Fruit fly (Drosophila melanogaster): ENCODE measurements around the gene CG32263.
A peak's percentile ranks its signal among the peaks of the same experiment; 100 is the strongest.

Gene CG32263

dm6 chr3L:3852842-3853241 is 41.9 kb upstream of the CG32263 start (continued):
- TF ChIP-seq insv (GFP tag; optimal IDR thresholded peaks at IDR 0.05), result no peak
- peak; percentile 22 for TF ChIP-seq CG7556 (GFP tag; optimal IDR thresholded peaks at IDR 0.05)
- no peak for TF ChIP-seq CG15479 (GFP tag; optimal IDR thresholded peaks at IDR 0.05)
- peak; percentile 71 for TF ChIP-seq CG13424 (tag; optimal IDR thresholded peaks at IDR 0.05)
- peak; percentile 41 for TF ChIP-seq phol (tag; optimal IDR thresholded peaks at IDR 0.05)
- no peak for TF ChIP-seq prd (optimal IDR thresholded peaks at IDR 0.05)
- peak; percentile 76; the same call in 2 of the 3 replicates for TF ChIP-seq prd (GFP tag; IDR thresholded peaks at IDR 0.05)
- no peak for TF ChIP-seq jumu (GFP tag; optimal IDR thresholded peaks at IDR 0.05)
- TF ChIP-seq pan (optimal IDR thresholded peaks at IDR 0.05), result no peak
- peak in 1 of 2 experiments; percentile 64 for TF ChIP-seq pan (GFP tag; optimal IDR thresholded peaks at IDR 0.05 in 1 of 2, IDR thresholded peaks at IDR 0.05 in 1 of 2)
- TF ChIP-seq MESR4 (GFP tag; optimal IDR thresholded peaks at IDR 0.05), result no peak
- TF ChIP-seq CG16813 (GFP tag; IDR thresholded peaks at IDR 0.05; ENCODE audit: partially characterized antibody), result no peak
- TF ChIP-seq Gug (GFP tag; IDR thresholded peaks at IDR 0.05), result peak; percentile 29; the same call in 2 of the 4 replicates
- no peak for TF ChIP-seq Sin3A (optimal IDR thresholded peaks at IDR 0.05)
- TF ChIP-seq pho (GFP tag; optimal IDR thresholded peaks at IDR 0.05), result no peak
- no peak for TF ChIP-seq Atf6 (GFP tag; IDR thresholded peaks at IDR 0.05)
- no peak for TF ChIP-seq CG18764 (GFP tag; optimal IDR thresholded peaks at IDR 0.05)
- TF ChIP-seq ken (GFP tag; IDR thresholded peaks at IDR 0.05), result peak; percentile 84
- TF ChIP-seq Lim3 (GFP tag; IDR thresholded peaks at IDR 0.05), result no peak
- peak; percentile 74 for TF ChIP-seq gem (tag; optimal IDR thresholded peaks at IDR 0.05)
- TF ChIP-seq Aef1 (GFP tag; IDR thresholded peaks at IDR 0.05), result no peak
- no peak for TF ChIP-seq vnd (GFP tag; IDR thresholded peaks at IDR 0.05; ENCODE audit: partially characterized antibody)
- TF ChIP-seq NK7.1 (GFP tag; optimal IDR thresholded peaks at IDR 0.05), result no peak
- TF ChIP-seq CG7987 (GFP tag; optimal IDR thresholded peaks at IDR 0.05), result no peak
- TF ChIP-seq CG7963 (GFP tag; IDR thresholded peaks at IDR 0.05; ENCODE audit: partially characterized antibody), result no peak
- no peak for TF ChIP-seq D19A (tag; optimal IDR thresholded peaks at IDR 0.05)
- TF ChIP-seq ci (GFP tag; IDR thresholded peaks at IDR 0.05), result peak; percentile 92
- peak; percentile 47 for TF ChIP-seq CG3407 (GFP tag; optimal IDR thresholded peaks at IDR 0.05)
- no peak for TF ChIP-seq yki (optimal IDR thresholded peaks at IDR 0.05)
- no peak for TF ChIP-seq CG4360 (GFP tag; IDR thresholded peaks at IDR 0.05)
- TF ChIP-seq cato (GFP tag; optimal IDR thresholded peaks at IDR 0.05; ENCODE audit: borderline replicate concordance), result peak; percentile 18
- TF ChIP-seq dpn (GFP tag; optimal IDR thresholded peaks at IDR 0.05), result peak in 1 of 2 experiments; percentile 62
- no peak for TF ChIP-seq z (GFP tag; IDR thresholded peaks at IDR 0.05)
- peak; percentile 56 for TF ChIP-seq wor (GFP tag; IDR thresholded peaks at IDR 0.05)
- TF ChIP-seq dan (GFP tag; IDR thresholded peaks at IDR 0.05), result no peak; the same call in 1 of the 2 replicates
- TF ChIP-seq sisA (GFP tag; IDR thresholded peaks at IDR 0.05), result peak; percentile 79
- no peak for TF ChIP-seq CG14965 (GFP tag; optimal IDR thresholded peaks at IDR 0.05; ENCODE audit: borderline replicate concordance)
- TF ChIP-seq chn (GFP tag; optimal IDR thresholded peaks at IDR 0.05), result peak; percentile 48
- TF ChIP-seq danr (GFP tag; IDR thresholded peaks at IDR 0.05), result no peak
- peak; percentile 21 for TF ChIP-seq CG14710 (tag; optimal IDR thresholded peaks at IDR 0.05)
- peak; percentile 25 for TF ChIP-seq CG4820 (GFP tag; optimal IDR thresholded peaks at IDR 0.05)
- peak; percentile 47; the same call in 1 of the 3 replicates for TF ChIP-seq CG14050 (GFP tag; IDR thresholded peaks at IDR 0.05)
- TF ChIP-seq Dip2 (GFP tag; IDR thresholded peaks at IDR 0.05), result no peak
- no peak for TF ChIP-seq CG1233 (GFP tag; optimal IDR thresholded peaks at IDR 0.05)
- no peak for TF ChIP-seq CG11695 (GFP tag; IDR thresholded peaks at IDR 0.05)
- TF ChIP-seq CG6254 (GFP tag; optimal IDR thresholded peaks at IDR 0.05), result no peak
- 0 out of 2 replicates have a peak, but pooled peaks have one; percentile 45 for TF ChIP-seq sens-2 (GFP tag; IDR thresholded peaks at IDR 0.05)
- peak; percentile 90 for TF ChIP-seq Awh (GFP tag; IDR thresholded peaks at IDR 0.05)
- TF ChIP-seq NC2α (GFP tag; optimal IDR thresholded peaks at IDR 0.05), result no peak
- TF ChIP-seq h (optimal IDR thresholded peaks at IDR 0.05), result no peak
- peak; percentile 36 for TF ChIP-seq org-1 (GFP tag; optimal IDR thresholded peaks at IDR 0.05)
- no peak for TF ChIP-seq CG12744 (GFP tag; optimal IDR thresholded peaks at IDR 0.05)
- no peak for TF ChIP-seq zf30C (GFP tag; optimal IDR thresholded peaks at IDR 0.05)

Data from whole organism, embryonic.